Worm (Caenorhabditis elegans): ENCODE data around the gene C45G9.2.
A peak's percentile ranks its signal among the peaks of the same experiment; 100 is the strongest.

The C45G9.2 gene

DNA sequence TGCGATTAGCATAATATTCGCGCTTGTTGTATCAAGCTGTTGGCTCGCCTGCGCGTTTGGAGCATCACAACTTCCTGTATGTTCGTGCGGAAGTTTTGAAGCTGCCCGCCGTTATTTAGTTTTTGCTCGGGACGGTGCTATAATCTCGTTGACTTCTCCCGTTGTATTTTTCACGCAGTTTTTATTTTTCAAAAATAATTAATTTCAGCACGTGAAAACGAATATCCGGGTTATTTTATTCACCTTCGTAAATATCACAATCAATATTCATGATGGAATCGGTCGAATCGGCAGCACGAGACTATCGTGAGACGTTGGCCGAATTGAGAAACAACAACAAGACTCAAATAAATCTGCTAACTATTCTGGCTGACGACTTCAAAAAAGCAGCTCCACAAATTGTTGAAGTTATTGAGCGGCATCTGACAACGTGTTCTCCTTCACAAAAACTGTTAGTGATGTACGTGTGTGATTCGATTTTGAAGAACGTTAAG lies 43.7 kb upstream of the C45G9.2 start (continued):
- peak; percentile 16; the same call in 1 of the 2 replicates for TF ChIP-seq attf-3 (GFP tag; conservative IDR thresholded peaks at IDR 0.05)
- 0 out of 2 replicates have a peak, but pooled peaks have one; percentile 75 for TF ChIP-seq Y53G8AR.9 (GFP tag; conservative IDR thresholded peaks at IDR 0.05)
- TF ChIP-seq hlh-12 (tag; optimal IDR thresholded peaks at IDR 0.05) = no peak
- no peak; the same call in 1 of the 2 replicates for TF ChIP-seq madf-6 (GFP tag; IDR thresholded peaks at IDR 0.05)
- TF ChIP-seq chd-7 (tag; optimal IDR thresholded peaks at IDR 0.05) = peak; percentile 27
- TF ChIP-seq efl-1 (GFP tag; optimal IDR thresholded peaks at IDR 0.05) = no peak
- TF ChIP-seq hmg-20 (GFP tag; IDR thresholded peaks at IDR 0.05) = 0 out of 2 replicates have a peak, but pooled peaks have one; percentile 5
- no peak; the same call in 1 of the 2 replicates for TF ChIP-seq ceh-100 (GFP tag; IDR thresholded peaks at IDR 0.05)
- TF ChIP-seq K11D2.4 (GFP tag; IDR thresholded peaks at IDR 0.05) = peak; percentile 60; the same call in 1 of the 2 replicates
- TF ChIP-seq ceh-40 (GFP tag; IDR thresholded peaks at IDR 0.05) = 0 out of 2 replicates have a peak, but pooled peaks have one; percentile 16

- no peak for TF ChIP-seq dox-1 (GFP tag; IDR thresholded peaks at IDR 0.05)
- TF ChIP-seq Y79H2A.3 (GFP tag; conservative IDR thresholded peaks at IDR 0.05) = no peak
- TF ChIP-seq cebp-1 (GFP tag; IDR thresholded peaks at IDR 0.05) = no peak
- peak; percentile 64 for TF ChIP-seq cebp-1 (tag; optimal IDR thresholded peaks at IDR 0.05)
Measured at ce11 chrIII:5026366-5026765, 42.5 kb upstream of the C45G9.2 start.

- TF ChIP-seq hmg-1.2 (GFP tag; IDR thresholded peaks at IDR 0.05) (0 out of 2 replicates have a peak, but pooled peaks have one; percentile 3), F57C9.4 (tag; optimal IDR thresholded peaks at IDR 0.05) (no peak), atf-7 (tag; optimal IDR thresholded peaks at IDR 0.05) (peak; percentile 22), hmg-20 (GFP tag; IDR thresholded peaks at IDR 0.05) (0 out of 2 replicates have a peak, but pooled peaks have one; percentile 14)
Measured at ce11 chrIII:5027219-5027618, 41.6 kb upstream of the C45G9.2 start.

- TF ChIP-seq let-526 (GFP tag; IDR thresholded peaks at IDR 0.05) (no peak), hsf-1 (GFP tag; IDR thresholded peaks at IDR 0.05) (no peak), T07F8.4 (tag; optimal IDR thresholded peaks at IDR 0.05) (no peak), F57A8.1 (GFP tag; optimal IDR thresholded peaks at IDR 0.05) (no peak), F49E8.2 (tag; optimal IDR thresholded peaks at IDR 0.05; ENCODE audit: insufficient read depth) (no peak), ceh-58 (GFP tag; IDR thresholded peaks at IDR 0.05) (no peak), athp-1 (tag; optimal IDR thresholded peaks at IDR 0.05) (no peak), nfyb-1 (GFP tag; IDR thresholded peaks at IDR 0.05) (no peak), unc-130 (GFP tag; optimal IDR thresholded peaks at IDR 0.05) (no peak), tlf-1 (GFP tag; optimal IDR thresholded peaks at IDR 0.05) (no peak), bed-2 (GFP tag; IDR thresholded peaks at IDR 0.05) (no peak), F10E7.11 (tag; optimal IDR thresholded peaks at IDR 0.05) (no peak), nhr-27 (tag; optimal IDR thresholded peaks at IDR 0.05) (no peak), C17E4.6 (GFP tag; IDR thresholded peaks at IDR 0.05) (no peak), sptf-2 (GFP tag; optimal IDR thresholded peaks at IDR 0.05) (no peak), C06A6.2 (GFP tag; conservative IDR thresholded peaks at IDR 0.05) (no peak)
Measured at ce11 chrIII:5030629-5031028, 38.2 kb upstream of the C45G9.2 start, which contains the start of gene klp-6. Gene klp-6 (plus strand): TSS chrIII:5030929.

DNA sequence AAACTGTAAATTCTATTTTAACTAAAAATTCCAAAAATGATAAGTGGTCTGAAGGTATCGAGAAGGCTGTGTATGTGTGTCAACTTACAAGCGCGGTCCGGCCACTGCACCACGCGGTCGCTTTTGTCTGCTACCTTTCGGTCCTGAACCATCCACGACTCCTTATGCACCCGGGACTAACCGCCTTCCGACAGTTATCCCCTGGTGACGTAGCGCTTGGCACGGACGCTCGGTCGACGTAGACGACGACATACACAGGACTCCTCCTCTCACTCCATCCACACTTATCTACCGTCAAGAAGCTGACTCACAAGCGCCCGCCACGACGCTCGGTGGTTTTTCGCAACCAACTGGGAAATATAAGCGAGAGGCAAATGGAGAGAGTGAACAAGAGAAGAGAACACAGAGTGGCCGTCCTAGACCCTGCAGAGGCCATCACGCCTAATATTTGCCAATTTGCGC lies 37.5 kb upstream of the C45G9.2 start:
- TF ChIP-seq F22D6.2 (tag; optimal IDR thresholded peaks at IDR 0.05) = peak; percentile 50
- peak; percentile 79 for TF ChIP-seq C17E4.6 (GFP tag; IDR thresholded peaks at IDR 0.05)
- peak; percentile 84 for TF ChIP-seq mcd-1 (GFP tag; IDR thresholded peaks at IDR 0.05)
- peak; percentile 60; the same call in 1 of the 2 replicates for TF ChIP-seq B0019.2 (GFP tag; conservative IDR thresholded peaks at IDR 0.05)
- peak; percentile 55 for TF ChIP-seq lsl-1 (GFP tag; optimal IDR thresholded peaks at IDR 0.05)
- TF ChIP-seq dox-1 (GFP tag; IDR thresholded peaks at IDR 0.05) = peak; percentile 98
- TF ChIP-seq pbrm-1 (GFP tag; IDR thresholded peaks at IDR 0.05) = peak; percentile 87
- peak; percentile 78 for TF ChIP-seq ztf-26 (tag; optimal IDR thresholded peaks at IDR 0.05)
- TF ChIP-seq madf-10 (tag; optimal IDR thresholded peaks at IDR 0.05) = peak; percentile 71
- TF ChIP-seq nhr-90 (tag; optimal IDR thresholded peaks at IDR 0.05) = peak; percentile 70
- TF ChIP-seq madf-6 (GFP tag; IDR thresholded peaks at IDR 0.05) = peak; percentile 70
- peak; percentile 55 for TF ChIP-seq him-1 (tag; optimal IDR thresholded peaks at IDR 0.05)
- TF ChIP-seq K11D2.4 (GFP tag; IDR thresholded peaks at IDR 0.05) = peak; percentile 87
- TF ChIP-seq hmg-20 (GFP tag; IDR thresholded peaks at IDR 0.05) = peak; percentile 77; the same call in 1 of the 2 replicates
- TF ChIP-seq athp-1 (tag; optimal IDR thresholded peaks at IDR 0.05) = peak; percentile 46
